Worm (Caenorhabditis elegans) whole organism, L3 larva: ENCODE results near the gene rcs-1.

Experiments used
- ZK546.5 ChIP-seq: sonication (generic microtip); optimal IDR thresholded peaks from 2 replicates; lab custom pipeline; 2017; ENCODE audit warnings: missing biosample characterization, missing genetic modification characterization
- aly-2 ChIP-seq: fragments of 150-350 bp; optimal IDR thresholded peaks from 2 replicates; lab custom pipeline; 2014; ENCODE audit warnings: missing biosample characterization, missing genetic modification characterization
- daf-12 ChIP-seq: fragments of 150-350 bp; optimal IDR thresholded peaks from 2 replicates; lab custom pipeline; 2014; ENCODE audit warnings: missing biosample characterization, missing genetic modification reagents, missing genetic modification characterization
- fkh-2 ChIP-seq: fragments of 150-350 bp; optimal IDR thresholded peaks from 2 replicates; lab custom pipeline; 2014; ENCODE audit warnings: missing biosample characterization, missing genetic modification reagents, missing genetic modification characterization
- jun-1 ChIP-seq: fragments of 150-350 bp; optimal IDR thresholded peaks from 2 replicates; lab custom pipeline; 2014; ENCODE audit warnings: missing biosample characterization, missing genetic modification reagents, missing genetic modification characterization
- lin-39 ChIP-seq: fragments of 150-350 bp; optimal IDR thresholded peaks from 2 replicates; lab custom pipeline; 2018; ENCODE audit warnings: missing biosample characterization, missing genetic modification reagents, missing genetic modification characterization
- nhr-11 ChIP-seq: fragments of 150-350 bp; optimal IDR thresholded peaks from 2 replicates; lab custom pipeline; 2014; ENCODE audit warnings: missing biosample characterization, missing genetic modification characterization
- nhr-25 ChIP-seq: sonication (generic microtip); optimal IDR thresholded peaks from 2 replicates; lab custom pipeline; 2017; ENCODE audit warnings: missing biosample characterization, missing genetic modification characterization
- nhr-28 ChIP-seq: fragments of 150-350 bp; optimal IDR thresholded peaks from 2 replicates; lab custom pipeline; 2014; ENCODE audit warnings: missing biosample characterization, missing genetic modification characterization
- unc-62 ChIP-seq: fragments of 150-350 bp; sonication (generic microtip); optimal IDR thresholded peaks from 4 replicates; lab custom pipeline; 2014; ENCODE audit warnings: missing biosample characterization, missing genetic modification reagents, missing genetic modification characterization
- ztf-11 ChIP-seq: fragments of 150-350 bp; optimal IDR thresholded peaks from 2 replicates; lab custom pipeline; 2014; ENCODE audit warnings: missing biosample characterization, missing genetic modification characterization

DNA sequence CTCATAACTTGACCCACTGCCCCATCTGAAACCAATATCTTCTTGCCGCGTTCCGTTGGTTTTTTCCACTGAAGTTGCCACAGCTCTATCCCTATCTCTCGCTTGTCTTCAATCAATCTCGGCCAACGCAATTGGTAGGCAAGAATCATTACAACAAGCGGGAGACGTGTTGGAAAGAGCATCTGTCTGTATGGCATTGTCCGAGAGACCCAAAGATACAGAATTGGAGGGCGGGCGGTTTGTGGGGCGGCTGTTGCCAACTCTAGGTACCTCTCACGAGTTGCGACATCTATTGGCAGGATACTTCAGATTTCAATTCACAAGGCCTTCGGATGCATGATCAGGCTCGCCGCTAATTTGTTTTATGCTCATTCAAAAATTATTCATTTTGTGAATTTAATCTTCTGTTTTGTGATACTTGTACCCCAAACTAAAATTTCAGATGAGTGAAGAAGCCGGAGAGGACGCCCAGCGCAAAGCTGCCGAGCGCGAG is 39.3 kb downstream of the rcs-1 start, which contains the start of gene unc-27:
- TF ChIP-seq daf-12 (tag; lab: Kevin White, UChicago) (no peak), ztf-11 (tag; lab: Kevin White, UChicago) (no peak), unc-62 (GFP tag; lab: Kevin White, UChicago) (no peak), aly-2 (tag; lab: Kevin White, UChicago) (no peak), nhr-28 (tag; lab: Kevin White, UChicago) (no peak), jun-1 (tag; lab: Kevin White, UChicago) (no peak), nhr-11 (tag; lab: Kevin White, UChicago) (no peak), ZK546.5 (tag; lab: Kevin White, UChicago) (no peak), fkh-2 (tag; lab: Kevin White, UChicago) (no peak), nhr-25 (tag; lab: Kevin White, UChicago) (no peak), lin-39 (tag; lab: Kevin White, UChicago) (no peak)
